Worm (Caenorhabditis elegans) whole organism, L2 larva: ENCODE measurements around the gene fat-6.

Experiments
- C34F6.9 ChIP-seq: fragments of 150-350 bp; optimal IDR thresholded peaks from 2 replicates; lab custom pipeline; 2014; ENCODE audit warnings: missing biosample characterization, missing genetic modification characterization
- F13H6.1 ChIP-seq: sonication (generic microtip); optimal IDR thresholded peaks from 2 replicates; lab custom pipeline; 2016; ENCODE audit warnings: missing genetic modification characterization, missing compliant biosample characterization
- R02D3.7 ChIP-seq: fragments of 150-350 bp; optimal IDR thresholded peaks from 2 replicates; lab custom pipeline; 2014; ENCODE audit warnings: missing biosample characterization, missing genetic modification characterization
- Y55F3AM.14 ChIP-seq: fragments of 200-800 bp; sonication (Bioruptor generic); optimal IDR thresholded peaks from 2 replicates; lab custom pipeline; 2018; ENCODE audit warnings: mild to moderate bottlenecking, missing genetic modification characterization, missing compliant biosample characterization
- ZK546.5 ChIP-seq: sonication (generic microtip); optimal IDR thresholded peaks from 2 replicates; lab custom pipeline; 2017; ENCODE audit warnings: missing biosample characterization, missing genetic modification characterization
- alr-1 ChIP-seq: fragments of 150-350 bp; optimal IDR thresholded peaks from 2 replicates; lab custom pipeline; 2014; ENCODE audit warnings: missing biosample characterization, missing genetic modification characterization
- ama-1 ChIP-seq: fragments of 150-350 bp; optimal IDR thresholded peaks from 2 replicates; lab custom pipeline; 2018; ENCODE audit warnings: inconsistent platforms
- blmp-1 ChIP-seq: sonication (generic microtip); optimal IDR thresholded peaks from 2 replicates; lab custom pipeline; 2017; ENCODE audit warnings: missing genetic modification characterization, mild to moderate bottlenecking, missing compliant biosample characterization, antibody characterized with exemption, moderate library complexity; ENCODE audit not compliant: insufficient read depth
- ceh-16 ChIP-seq: fragments of 150-350 bp; optimal IDR thresholded peaks from 2 replicates; lab custom pipeline; 2014; ENCODE audit warnings: missing biosample characterization, missing genetic modification characterization
- ceh-82 ChIP-seq: fragments of 150-350 bp; optimal IDR thresholded peaks from 2 replicates; lab custom pipeline; 2014; ENCODE audit warnings: missing biosample characterization, missing genetic modification characterization
- crh-2 ChIP-seq: sonication (generic microtip); optimal IDR thresholded peaks from 2 replicates; lab custom pipeline; 2017; ENCODE audit warnings: missing biosample characterization, missing genetic modification characterization
- dmd-4 ChIP-seq: sonication (generic microtip); optimal IDR thresholded peaks from 2 replicates; lab custom pipeline; 2017; ENCODE audit warnings: missing biosample characterization, missing genetic modification characterization
- egl-27 ChIP-seq: sonication (generic microtip); optimal IDR thresholded peaks from 3 replicates; lab custom pipeline; 2017; ENCODE audit warnings: missing biosample characterization, missing genetic modification reagents, missing genetic modification characterization
- elt-1 ChIP-seq: fragments of 150-350 bp; optimal IDR thresholded peaks from 2 replicates; lab custom pipeline; 2014; ENCODE audit warnings: missing biosample characterization, missing genetic modification characterization
- elt-3 ChIP-seq: sonication (generic microtip); optimal IDR thresholded peaks from 2 replicates; lab custom pipeline; 2017; ENCODE audit warnings: missing biosample characterization, missing genetic modification characterization
- fos-1 ChIP-seq: fragments of 150-350 bp; optimal IDR thresholded peaks from 2 replicates; lab custom pipeline; 2014; ENCODE audit warnings: missing biosample characterization, missing genetic modification characterization
- gmeb-1 ChIP-seq: fragments of 150-350 bp; optimal IDR thresholded peaks from 2 replicates; lab custom pipeline; 2014; ENCODE audit warnings: missing biosample characterization, missing genetic modification characterization
- lin-11 ChIP-seq: fragments of 150-350 bp; sonication (generic microtip); optimal IDR thresholded peaks from 2 replicates; lab custom pipeline; 2014; ENCODE audit warnings: missing biosample characterization, missing genetic modification characterization, inconsistent platforms, mixed read lengths
- lin-13 ChIP-seq: fragments of 150-350 bp; optimal IDR thresholded peaks from 2 replicates; lab custom pipeline; 2014; ENCODE audit warnings: missing biosample characterization, missing genetic modification reagents, missing genetic modification characterization
- lin-39 ChIP-seq: fragments of 150-350 bp; optimal IDR thresholded peaks from 2 replicates; lab custom pipeline; 2014; ENCODE audit warnings: missing biosample characterization, missing genetic modification reagents, missing genetic modification characterization
- lsy-2 ChIP-seq, 2 experiments: fragments of 150-350 bp in 1 of 2; sonication (generic microtip) in 1 of 2; optimal IDR thresholded peaks; 2 replicates each; lab custom pipeline; 2014 to 2017; ENCODE audit warnings: missing biosample characterization in 2 of 2, missing genetic modification characterization in 2 of 2
- mab-5 ChIP-seq: fragments of 150-350 bp; optimal IDR thresholded peaks from 2 replicates; lab custom pipeline; 2014; ENCODE audit warnings: missing biosample characterization, missing genetic modification characterization
- mbf-1 ChIP-seq: sonication (generic microtip); optimal IDR thresholded peaks from 2 replicates; lab custom pipeline; 2017; ENCODE audit warnings: missing biosample characterization, missing genetic modification characterization
- mdl-1 ChIP-seq, 2 experiments: fragments of 150-350 bp in 1 of 2; sonication (generic microtip) in 1 of 2; optimal IDR thresholded peaks; 2 replicates each; lab custom pipeline; 2017; ENCODE audit warnings: missing biosample characterization in 2 of 2, missing genetic modification characterization in 2 of 2
- nhr-10 ChIP-seq: sonication (generic microtip); optimal IDR thresholded peaks from 2 replicates; lab custom pipeline; 2017; ENCODE audit warnings: missing biosample characterization, missing genetic modification characterization
- nhr-11 ChIP-seq: fragments of 150-350 bp; optimal IDR thresholded peaks from 2 replicates; lab custom pipeline; 2014; ENCODE audit warnings: missing biosample characterization, missing genetic modification characterization
- nhr-12 ChIP-seq: fragments of 150-350 bp; optimal IDR thresholded peaks from 2 replicates; lab custom pipeline; 2014; ENCODE audit warnings: missing biosample characterization, missing genetic modification characterization
- nhr-129 ChIP-seq: fragments of 150-350 bp; optimal IDR thresholded peaks from 2 replicates; lab custom pipeline; 2014; ENCODE audit warnings: missing biosample characterization, missing genetic modification characterization
- nhr-21 ChIP-seq: fragments of 150-350 bp; optimal IDR thresholded peaks from 2 replicates; lab custom pipeline; 2014; ENCODE audit warnings: missing biosample characterization, missing genetic modification characterization
- nhr-23 ChIP-seq: fragments of 150-350 bp; optimal IDR thresholded peaks from 2 replicates; lab custom pipeline; 2014; ENCODE audit warnings: missing biosample characterization, missing genetic modification reagents, missing genetic modification characterization
- nhr-237 ChIP-seq: fragments of 150-350 bp; optimal IDR thresholded peaks from 2 replicates; lab custom pipeline; 2014; ENCODE audit warnings: missing biosample characterization, missing genetic modification characterization
- nhr-25 ChIP-seq: fragments of 150-350 bp; sonication (generic microtip); optimal IDR thresholded peaks from 3 replicates; lab custom pipeline; 2014; ENCODE audit warnings: missing biosample characterization, missing genetic modification characterization
- nhr-6 ChIP-seq: fragments of 150-350 bp; optimal IDR thresholded peaks from 2 replicates; lab custom pipeline; 2014; ENCODE audit warnings: missing biosample characterization, missing genetic modification characterization
- nhr-77 ChIP-seq: fragments of 150-350 bp; optimal IDR thresholded peaks from 2 replicates; lab custom pipeline; 2014; ENCODE audit warnings: missing biosample characterization, missing genetic modification characterization
- peb-1 ChIP-seq: fragments of 150-350 bp; optimal IDR thresholded peaks from 2 replicates; lab custom pipeline; 2014; ENCODE audit warnings: missing biosample characterization, missing genetic modification characterization
- sem-4 ChIP-seq: fragments of 150-350 bp; optimal IDR thresholded peaks from 2 replicates; lab custom pipeline; 2014; ENCODE audit warnings: missing biosample characterization, missing genetic modification reagents, missing genetic modification characterization
- skn-1 ChIP-seq: sonication (generic microtip); optimal IDR thresholded peaks from 2 replicates; lab custom pipeline; 2017; ENCODE audit warnings: missing biosample characterization, missing genetic modification characterization
- sma-3 ChIP-seq: sonication (generic microtip); optimal IDR thresholded peaks from 2 replicates; lab custom pipeline; 2016; ENCODE audit warnings: missing genetic modification reagents, missing genetic modification characterization, missing compliant biosample characterization
- sma-9 ChIP-seq, 2 experiments: fragments of 150-350 bp in 1 of 2; sonication (generic microtip) in 1 of 2; optimal IDR thresholded peaks; 2 replicates each; lab custom pipeline; 2014 to 2016; ENCODE audit warnings: missing genetic modification characterization in 2 of 2, mild to moderate bottlenecking in 1 of 2, missing biosample characterization in 1 of 2, missing compliant biosample characterization in 1 of 2, missing genetic modification reagents in 1 of 2, moderate library complexity in 1 of 2
- unc-39 ChIP-seq: fragments of 150-350 bp; optimal IDR thresholded peaks from 2 replicates; lab custom pipeline; 2014; ENCODE audit warnings: missing biosample characterization, missing genetic modification characterization
- unc-55 ChIP-seq: fragments of 150-350 bp; sonication (generic microtip); optimal IDR thresholded peaks from 3 replicates; lab custom pipeline; 2014; ENCODE audit warnings: missing biosample characterization, missing genetic modification reagents, missing genetic modification characterization
- unc-62 ChIP-seq: fragments of 150-350 bp; optimal IDR thresholded peaks from 2 replicates; lab custom pipeline; 2014; ENCODE audit warnings: missing biosample characterization, missing genetic modification reagents, missing genetic modification characterization
- zag-1 ChIP-seq: fragments of 150-350 bp; optimal IDR thresholded peaks from 2 replicates; lab custom pipeline; 2014; ENCODE audit warnings: missing biosample characterization, missing genetic modification characterization
- ztf-1 ChIP-seq: fragments of 200-800 bp; sonication (Bioruptor generic); conservative IDR thresholded peaks from 2 replicates; pipeline ENCODE4 v1.3.6; 2022; ENCODE audit warnings: missing genetic modification characterization, missing compliant biosample characterization
- ztf-11 ChIP-seq: sonication (generic microtip); optimal IDR thresholded peaks from 2 replicates; lab custom pipeline; 2017; ENCODE audit warnings: missing biosample characterization, missing genetic modification characterization
- ztf-4 ChIP-seq: fragments of 150-350 bp; optimal IDR thresholded peaks from 2 replicates; lab custom pipeline; 2014; ENCODE audit warnings: missing biosample characterization, missing genetic modification characterization

Gene fat-6

ce11 chrIV:11902832-11903231 lies 12.7 kb downstream of the fat-6 start:
- no peak for TF ChIP-seq unc-39
- TF ChIP-seq nhr-25: peak; percentile 3
- TF ChIP-seq, all 48 proteins: peak for 1

ce11 chrIV:11901215-11901614 lies 14.3 kb downstream of the fat-6 start:
- TF ChIP-seq blmp-1 (tag; lab: Kevin White, UChicago) (peak; percentile 27), ZK546.5 (tag; lab: Kevin White, UChicago) (no peak), sma-3 (GFP tag; lab: Kevin White, UChicago) (peak; percentile 12), sma-9 (GFP tag; optimal IDR thresholded peaks at IDR 0.05; lab: Kevin White, UChicago) (peak; percentile 53), sma-9 (tag; optimal IDR thresholded peaks at IDR 0.05; lab: Kevin White, UChicago) (no peak), lin-13 (GFP tag; lab: Kevin White, UChicago) (no peak), egl-27 (peak; percentile 10), ztf-4 (tag; lab: Kevin White, UChicago) (no peak), lin-11 (tag; lab: Kevin White, UChicago) (no peak), nhr-25 (peak; percentile 51), C34F6.9 (tag; lab: Kevin White, UChicago) (no peak), elt-1 (tag; lab: Kevin White, UChicago) (no peak)
- TF ChIP-seq, all 48 proteins: peak for 5

DNA sequence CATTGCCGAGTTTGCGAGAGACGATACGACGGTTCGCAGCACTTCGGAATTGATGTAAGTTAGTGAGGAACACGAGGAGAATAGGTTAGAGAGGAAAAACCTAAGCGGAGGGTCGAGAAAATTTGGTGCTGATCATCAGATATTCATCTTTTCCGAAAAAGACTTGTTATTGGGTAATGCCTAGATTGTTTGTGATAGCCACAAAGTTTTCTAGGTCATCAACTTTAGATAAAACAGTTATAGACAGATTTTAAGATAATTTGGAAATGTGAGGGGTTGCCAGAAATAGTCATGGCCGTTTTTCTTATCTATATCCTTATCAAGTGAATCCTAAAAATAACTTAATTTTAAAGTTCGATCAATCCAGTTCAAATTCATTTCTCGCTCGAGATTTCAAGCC lies 15.1 kb downstream of the fat-6 start:
- TF ChIP-seq elt-1 (tag; lab: Kevin White, UChicago): peak; percentile 90
- peak; percentile 70 for TF ChIP-seq sma-9 (GFP tag; optimal IDR thresholded peaks at IDR 0.05; lab: Kevin White, UChicago)
- TF ChIP-seq sma-9 (tag; optimal IDR thresholded peaks at IDR 0.05; lab: Kevin White, UChicago): no peak
- TF ChIP-seq crh-2: no peak

- TF ChIP-seq unc-62 (GFP tag; lab: Kevin White, UChicago) (no peak), nhr-77 (tag; lab: Kevin White, UChicago) (no peak), nhr-21 (peak; percentile 69), skn-1 (no peak), Y55F3AM.14 (GFP tag; lab: Kevin White, UChicago) (no peak), lin-13 (GFP tag; lab: Kevin White, UChicago) (no peak), crh-2 (no peak), C34F6.9 (tag; lab: Kevin White, UChicago) (no peak), unc-55 (GFP tag; lab: Kevin White, UChicago) (no peak), zag-1 (tag; lab: Kevin White, UChicago) (no peak), lin-39 (no peak), peb-1 (no peak), blmp-1 (tag; lab: Kevin White, UChicago) (peak; percentile 20), nhr-237 (tag; lab: Kevin White, UChicago) (no peak), mab-5 (tag; lab: Kevin White, UChicago) (no peak), ceh-82 (tag; lab: Kevin White, UChicago) (no peak), lsy-2 (tag; optimal IDR thresholded peaks at IDR 0.05; lab: Kevin White, UChicago) (peak in 1 of 2 experiments; percentile 21), nhr-10 (tag; lab: Kevin White, UChicago) (no peak), alr-1 (no peak), mdl-1 (tag; optimal IDR thresholded peaks at IDR 0.05; lab: Kevin White, UChicago) (no peak), lin-11 (tag; lab: Kevin White, UChicago) (no peak), nhr-6 (tag; lab: Kevin White, UChicago) (no peak), fos-1 (tag; lab: Kevin White, UChicago) (peak; percentile 21), dmd-4 (tag; lab: Kevin White, UChicago) (no peak), R02D3.7 (tag; lab: Kevin White, UChicago) (no peak), nhr-11 (tag; lab: Kevin White, UChicago) (no peak), elt-3 (no peak), nhr-12 (tag; lab: Kevin White, UChicago) (no peak), gmeb-1 (tag; lab: Kevin White, UChicago) (no peak), sma-9 (GFP tag; optimal IDR thresholded peaks at IDR 0.05; lab: Kevin White, UChicago) (peak; percentile 76), sma-9 (tag; optimal IDR thresholded peaks at IDR 0.05; lab: Kevin White, UChicago) (no peak), elt-1 (tag; lab: Kevin White, UChicago) (no peak), ZK546.5 (tag; lab: Kevin White, UChicago) (no peak), nhr-25 (peak; percentile 38), unc-39 (no peak), ama-1 (no peak), egl-27 (peak; percentile 31), ztf-1 (no peak), nhr-23 (no peak), mbf-1 (no peak), F13H6.1 (tag; lab: Kevin White, UChicago) (no peak), ztf-4 (tag; lab: Kevin White, UChicago) (no peak), ztf-11 (tag; lab: Kevin White, UChicago) (no peak), sma-3 (GFP tag; lab: Kevin White, UChicago) (peak; percentile 71), ceh-16 (tag; lab: Kevin White, UChicago) (no peak), sem-4 (tag; lab: Kevin White, UChicago) (peak; percentile 36), nhr-129 (no peak)
Observed at ce11 chrIV:11899358-11899757, 16.1 kb downstream of the fat-6 start, which contains the start of gene nhr-43. Gene nhr-43 (plus strand): TSS chrIV:11899590.
